Worm (Caenorhabditis elegans) whole organism, midembryonic: ENCODE measurements around the gene F10E7.6.

ENCODE experiments used
- T22C8.4 ChIP-seq: fragments of 200-800 bp; sonication (Bioruptor generic); IDR thresholded peaks from 2 replicates; pipeline ENCODE4 v1.3.6; 2022; ENCODE audit warnings: missing genetic modification characterization, missing compliant biosample characterization
- cog-1 ChIP-seq: sonication (generic microtip); optimal IDR thresholded peaks from 2 replicates; lab custom pipeline; 2016; ENCODE audit warnings: missing genetic modification characterization, missing compliant biosample characterization
- flt-1 ChIP-seq: fragments of 200-800 bp; sonication (Bioruptor generic); IDR thresholded peaks from 2 replicates; pipeline ENCODE4 v1.3.6; 2022; ENCODE audit warnings: missing genetic modification characterization, missing compliant biosample characterization
- klf-2 ChIP-seq: fragments of 200-800 bp; sonication (Bioruptor generic); conservative IDR thresholded peaks from 2 replicates; pipeline ENCODE4 v1.3.6; 2022; ENCODE audit warnings: missing genetic modification reagents, missing genetic modification characterization, missing compliant biosample characterization
- med-1 ChIP-seq: sonication (generic microtip); optimal IDR thresholded peaks from 2 replicates; lab custom pipeline; 2017; ENCODE audit warnings: missing genetic modification characterization, mild to moderate bottlenecking, missing compliant biosample characterization, antibody characterized with exemption, missing genetic modification reagents; ENCODE audit not compliant: insufficient read depth
- ref-1 ChIP-seq: fragments of 200-800 bp; sonication (Bioruptor generic); conservative IDR thresholded peaks from 2 replicates; pipeline ENCODE4 v1.3.6; 2022; ENCODE audit warnings: missing genetic modification reagents, missing genetic modification characterization, missing compliant biosample characterization
- tab-1 ChIP-seq: fragments of 200-800 bp; sonication (Bioruptor generic); IDR thresholded peaks from 2 replicates; pipeline ENCODE4 v1.3.6; 2022; ENCODE audit warnings: missing genetic modification characterization, missing compliant biosample characterization
- ztf-23 ChIP-seq: fragments of 200-800 bp; sonication (Bioruptor generic); IDR thresholded peaks from 2 replicates; pipeline ENCODE4 v1.3.6; 2022; ENCODE audit warnings: missing genetic modification reagents, missing genetic modification characterization, missing compliant biosample characterization
- ztf-29 ChIP-seq: fragments of 200-800 bp; sonication (Bioruptor generic); IDR thresholded peaks from 2 replicates; pipeline ENCODE4 v1.3.6; 2022; ENCODE audit warnings: missing genetic modification reagents, missing genetic modification characterization, missing compliant biosample characterization

DNA sequence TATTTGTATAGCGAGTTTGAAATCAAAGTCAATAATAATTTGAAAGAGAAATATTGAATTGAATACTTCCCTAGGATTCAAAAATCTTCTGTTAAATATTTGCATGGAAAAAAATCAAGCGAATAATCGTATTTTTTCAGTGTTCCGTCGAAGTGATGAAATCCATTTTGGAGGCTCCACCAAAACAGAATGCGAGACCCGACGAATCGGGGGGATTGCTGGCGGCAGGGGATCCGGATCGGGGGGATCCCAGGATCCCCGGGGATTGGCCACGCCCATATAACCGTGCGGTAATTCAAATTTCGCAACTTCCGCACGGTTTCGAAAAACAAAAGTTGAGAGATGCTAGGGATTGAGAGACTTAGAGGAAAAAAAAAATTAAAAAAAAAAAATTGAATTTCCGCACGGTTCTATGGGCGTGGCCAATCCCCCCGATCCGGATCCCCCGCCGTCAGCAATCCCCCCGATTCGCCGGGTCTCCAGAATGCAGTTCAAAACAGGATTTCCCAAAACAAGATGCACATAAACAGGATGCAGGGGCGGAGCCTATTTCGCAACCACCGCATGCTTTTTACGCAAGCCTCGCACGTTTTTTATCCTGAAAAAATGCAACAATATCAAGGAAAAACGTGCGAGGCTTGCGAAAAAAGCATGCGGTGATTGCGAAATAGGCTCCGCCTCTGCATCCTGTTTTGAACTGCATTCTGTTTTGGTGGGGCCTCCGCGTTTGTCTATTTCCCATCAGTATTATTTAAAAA, 10.0 kb downstream of the F10E7.6 start, which contains the start of gene F10E7.11:
- TF ChIP-seq cog-1 (tag; lab: Kevin White, UChicago) (no peak), ztf-29 (GFP tag; lab: Robert Waterston, UW) (no peak), T22C8.4 (GFP tag; lab: Robert Waterston, UW) (no peak), flt-1 (GFP tag; lab: Robert Waterston, UW) (no peak), klf-2 (GFP tag; lab: Robert Waterston, UW) (no peak), tab-1 (GFP tag; lab: Robert Waterston, UW) (no peak), ref-1 (GFP tag; lab: Robert Waterston, UW) (no peak), ztf-23 (GFP tag; lab: Robert Waterston, UW) (no peak), med-1 (no peak)
